Fruit fly (Drosophila melanogaster): ENCODE measurements around the gene eyg.

eyg gene

DNA sequence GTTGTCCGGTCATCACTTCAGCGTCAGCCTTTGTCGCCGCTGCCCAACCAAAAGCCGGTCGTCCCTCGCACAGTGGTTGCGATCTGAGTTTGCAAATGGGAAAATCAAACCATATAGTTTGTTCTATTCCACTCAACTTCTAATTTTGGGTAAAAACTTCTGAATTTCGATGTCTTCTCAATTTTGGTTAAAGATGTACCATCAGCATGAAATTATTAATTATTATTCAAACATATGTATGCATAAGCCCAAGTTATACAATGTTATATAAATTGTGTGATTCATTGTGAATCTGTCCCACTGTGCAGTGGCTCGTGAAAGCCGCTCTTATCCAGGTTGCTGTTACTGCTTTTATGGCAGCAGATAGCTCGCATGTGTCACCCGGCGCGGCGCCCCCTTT is 25.2 kb downstream of the eyg start (continued):
- TF ChIP-seq CG17912 (GFP tag; optimal IDR thresholded peaks at IDR 0.05) (no peak), Hand (GFP tag; optimal IDR thresholded peaks at IDR 0.05) (no peak), tin (GFP tag; optimal IDR thresholded peaks at IDR 0.05) (no peak), CG8388 (GFP tag; optimal IDR thresholded peaks at IDR 0.05) (no peak), CG3407 (GFP tag; optimal IDR thresholded peaks at IDR 0.05) (no peak), slou (GFP tag; optimal IDR thresholded peaks at IDR 0.05) (no peak), sens (GFP tag) (peak; percentile 68), CG15269 (tag; optimal IDR thresholded peaks at IDR 0.05) (no peak), NC2α (GFP tag; optimal IDR thresholded peaks at IDR 0.05) (no peak), Atf-2 (GFP tag; optimal IDR thresholded peaks at IDR 0.05) (no peak), Antp (GFP tag; optimal IDR thresholded peaks at IDR 0.05) (no peak), nom (GFP tag; optimal IDR thresholded peaks at IDR 0.05) (peak; percentile 19), esg (GFP tag; conservative IDR thresholded peaks at IDR 0.05) (no peak), nau (GFP tag; optimal IDR thresholded peaks at IDR 0.05) (no peak), Drgx (GFP tag; IDR thresholded peaks at IDR 0.05) (0 out of 2 replicates have a peak, but pooled peaks have one; percentile 6), ara (GFP tag; IDR thresholded peaks at IDR 0.05) (no peak; the same call in 1 of the 2 replicates), CG32767 (GFP tag; IDR thresholded peaks at IDR 0.05) (no peak), Dip3 (GFP tag; optimal IDR thresholded peaks at IDR 0.05) (no peak), schlank (tag; optimal IDR thresholded peaks at IDR 0.05) (no peak), Sin3A (optimal IDR thresholded peaks at IDR 0.05) (no peak), Bgb (GFP tag; IDR thresholded peaks at IDR 0.05; ENCODE audit: partially characterized antibody) (no peak), D19B (GFP tag; optimal IDR thresholded peaks at IDR 0.05) (no peak), jing (GFP tag; optimal IDR thresholded peaks at IDR 0.05) (no peak), jigr1 (GFP tag; IDR thresholded peaks at IDR 0.05) (no peak), eyg (GFP tag; optimal IDR thresholded peaks at IDR 0.05) (no peak), CG2712 (tag; optimal IDR thresholded peaks at IDR 0.05) (peak; percentile 56), Atf3 (GFP tag; optimal IDR thresholded peaks at IDR 0.05) (no peak), CG12104 (GFP tag; optimal IDR thresholded peaks at IDR 0.05) (no peak), vfl (GFP tag; optimal IDR thresholded peaks at IDR 0.05) (no peak), CG10209 (GFP tag; optimal IDR thresholded peaks at IDR 0.05) (no peak), phol (tag; optimal IDR thresholded peaks at IDR 0.05) (peak; percentile 9), HmgZ (tag; optimal IDR thresholded peaks at IDR 0.05) (no peak), CG10267 (tag; optimal IDR thresholded peaks at IDR 0.05) (peak; percentile 13), CG18599 (GFP tag; optimal IDR thresholded peaks at IDR 0.05) (no peak), cg (GFP tag; optimal IDR thresholded peaks at IDR 0.05) (no peak), CG1529 (GFP tag; optimal IDR thresholded peaks at IDR 0.05) (peak; percentile 1), CG17361 (GFP tag; IDR thresholded peaks at IDR 0.05) (no peak), bowl (GFP tag; IDR thresholded peaks at IDR 0.05) (no peak), crol (GFP tag; IDR thresholded peaks at IDR 0.05) (no peak), chm (GFP tag; IDR thresholded peaks at IDR 0.05) (no peak), Atf6 (GFP tag; IDR thresholded peaks at IDR 0.05) (no peak), Sry-δ (GFP tag; optimal IDR thresholded peaks at IDR 0.05) (no peak), Hr3 (GFP tag; optimal IDR thresholded peaks at IDR 0.05) (no peak), maf-S (GFP tag; optimal IDR thresholded peaks at IDR 0.05) (no peak), C15 (GFP tag; IDR thresholded peaks at IDR 0.05) (no peak), sens-2 (GFP tag; IDR thresholded peaks at IDR 0.05) (no peak), gcm2 (GFP tag; optimal IDR thresholded peaks at IDR 0.05) (no peak), Adf1 (GFP tag; IDR thresholded peaks at IDR 0.05) (no peak), CG9727 (GFP tag; optimal IDR thresholded peaks at IDR 0.05) (peak; percentile 11), Sox100B (GFP tag; optimal IDR thresholded peaks at IDR 0.05) (no peak), wdn (GFP tag; IDR thresholded peaks at IDR 0.05) (no peak), Ravus (GFP tag; IDR thresholded peaks at IDR 0.05) (no peak), unpg (GFP tag; optimal IDR thresholded peaks at IDR 0.05) (no peak)
